Worm (Caenorhabditis elegans) whole organism, young adult: ENCODE measurements around the gene atgp-2.
A peak's percentile ranks its signal among the peaks of the same experiment; 100 is the strongest.

Experiments used
- B0035.1 ChIP-seq: sonication (generic microtip); optimal IDR thresholded peaks from 2 replicates; lab custom pipeline; 2016; ENCODE audit warnings: missing genetic modification characterization, mild to moderate bottlenecking, missing compliant biosample characterization, missing genotype, missing genetic modification reagents
- B0336.3 ChIP-seq: fragments of 200-800 bp; sonication (Bioruptor generic); IDR thresholded peaks from 2 replicates; pipeline ENCODE4 v1.3.6; 2022; ENCODE audit warnings: missing genetic modification characterization, missing compliant biosample characterization
- C06A6.2 ChIP-seq: fragments of 200-800 bp; sonication (Bioruptor generic); conservative IDR thresholded peaks from 2 replicates; pipeline ENCODE4 v1.3.6; 2022; ENCODE audit warnings: missing genetic modification characterization, missing compliant biosample characterization
- F10E7.11 ChIP-seq: sonication (generic microtip); optimal IDR thresholded peaks from 2 replicates; lab custom pipeline; 2017; ENCODE audit warnings: mild to moderate bottlenecking, missing genetic modification characterization, moderate library complexity, missing compliant biosample characterization
- F23B12.7 ChIP-seq: sonication (generic microtip); optimal IDR thresholded peaks from 2 replicates; lab custom pipeline; 2017; ENCODE audit warnings: missing genetic modification characterization, mild to moderate bottlenecking, missing compliant biosample characterization, antibody characterized with exemption, moderate library complexity; ENCODE audit not compliant: insufficient read depth
- F49E8.2 ChIP-seq: sonication (generic microtip); optimal IDR thresholded peaks from 3 replicates; lab custom pipeline; 2017; ENCODE audit warnings: missing genetic modification characterization, mild to moderate bottlenecking, missing compliant biosample characterization, antibody characterized with exemption, moderate library complexity; ENCODE audit not compliant: insufficient read depth
- F57A8.1 ChIP-seq: fragments of 200-800 bp; sonication (Bioruptor generic); optimal IDR thresholded peaks from 2 replicates; lab custom pipeline; 2018; ENCODE audit warnings: mild to moderate bottlenecking, missing genetic modification characterization, moderate library complexity, missing compliant biosample characterization
- K11D2.4 ChIP-seq: fragments of 200-800 bp; sonication (Bioruptor generic); IDR thresholded peaks from 2 replicates; pipeline ENCODE4 v1.3.6; 2022; ENCODE audit warnings: missing genetic modification reagents, missing genetic modification characterization, missing compliant biosample characterization
- K12H6.12 ChIP-seq: fragments of 200-800 bp; sonication (Bioruptor generic); optimal IDR thresholded peaks from 2 replicates; lab custom pipeline; 2018; ENCODE audit warnings: mild to moderate bottlenecking, missing genetic modification characterization, missing compliant biosample characterization
- T26A5.8 ChIP-seq: sonication (generic microtip); optimal IDR thresholded peaks from 2 replicates; lab custom pipeline; 2016; ENCODE audit warnings: missing genetic modification characterization, missing compliant biosample characterization
- Y67H2A.10 ChIP-seq: fragments of 200-800 bp; sonication (Bioruptor generic); conservative IDR thresholded peaks from 2 replicates; pipeline ENCODE4 v1.3.6; 2022; ENCODE audit warnings: missing genetic modification reagents, missing genetic modification characterization, missing compliant biosample characterization
- ZK185.1 ChIP-seq: sonication (generic microtip); optimal IDR thresholded peaks from 2 replicates; lab custom pipeline; 2016; ENCODE audit warnings: mild to moderate bottlenecking, missing genetic modification characterization, missing compliant biosample characterization; ENCODE audit not compliant: poor library complexity, severe bottlenecking
- ama-1 ChIP-seq, 3 experiments: fragments of 150-350 bp in 1 of 3; sonication (generic microtip) in 2 of 3; optimal IDR thresholded peaks; 2 replicates each; lab custom pipeline; 2014 to 2018; ENCODE audit warnings: missing biosample characterization in 2 of 3, missing genetic modification characterization in 2 of 3, missing genetic modification reagents in 2 of 3
- atf-7 ChIP-seq: sonication (generic microtip); optimal IDR thresholded peaks from 2 replicates; lab custom pipeline; 2017; ENCODE audit warnings: mild to moderate bottlenecking, missing genetic modification characterization, missing compliant biosample characterization
- attf-5 ChIP-seq: fragments of 200-800 bp; sonication (Bioruptor generic); optimal IDR thresholded peaks from 2 replicates; lab custom pipeline; 2018; ENCODE audit warnings: mild to moderate bottlenecking, missing genetic modification characterization, missing compliant biosample characterization
- cebp-1 ChIP-seq, 2 experiments: fragments of 200-800 bp in 1 of 2; sonication (Bioruptor generic) in 1 of 2; sonication (generic microtip) in 1 of 2; IDR thresholded peaks in 1 of 2; optimal IDR thresholded peaks in 1 of 2; 2 replicates each; pipeline versions ENCODE4 v1.3.6 to Lab custom; 2017 to 2022; ENCODE audit warnings: missing compliant biosample characterization in 2 of 2, missing genetic modification characterization in 2 of 2, mild to moderate bottlenecking in 1 of 2, missing genetic modification reagents in 1 of 2, moderate library complexity in 1 of 2
- ceh-100 ChIP-seq: fragments of 200-800 bp; sonication (Bioruptor generic); IDR thresholded peaks from 2 replicates; pipeline ENCODE4 v1.3.6; 2022; ENCODE audit warnings: missing genetic modification reagents, missing genetic modification characterization, missing compliant biosample characterization
- chd-7 ChIP-seq: sonication (generic microtip); optimal IDR thresholded peaks from 2 replicates; lab custom pipeline; 2016; ENCODE audit warnings: mild to moderate bottlenecking, missing genetic modification characterization, moderate library complexity, missing compliant biosample characterization
- hmg-1.2 ChIP-seq: fragments of 200-800 bp; sonication (Bioruptor generic); IDR thresholded peaks from 2 replicates; pipeline ENCODE4 v1.3.6; 2022; ENCODE audit warnings: missing genetic modification reagents, missing genetic modification characterization, missing compliant biosample characterization
- hrde-1 ChIP-seq: sonication (generic microtip); optimal IDR thresholded peaks from 2 replicates; lab custom pipeline; 2016; ENCODE audit warnings: missing genetic modification characterization, mild to moderate bottlenecking, missing compliant biosample characterization, moderate library complexity, missing genotype, missing genetic modification reagents, borderline replicate concordance
- hsf-1 ChIP-seq: fragments of 200-800 bp; sonication (Bioruptor generic); IDR thresholded peaks from 2 replicates; pipeline ENCODE4 v1.3.6; 2022; ENCODE audit warnings: missing genetic modification reagents, missing genetic modification characterization, missing compliant biosample characterization
- let-526 ChIP-seq: fragments of 200-800 bp; sonication (Bioruptor generic); IDR thresholded peaks from 2 replicates; pipeline ENCODE4 v1.3.6; 2022; ENCODE audit warnings: missing genetic modification reagents, missing genetic modification characterization, missing compliant biosample characterization
- let-607 ChIP-seq, 2 experiments: fragments of 200-800 bp in 1 of 2; sonication (Bioruptor generic) in 1 of 2; sonication (generic microtip) in 1 of 2; optimal IDR thresholded peaks; 2 replicates each; lab custom pipeline; 2016 to 2018; ENCODE audit warnings: mild to moderate bottlenecking in 2 of 2, missing compliant biosample characterization in 2 of 2, missing genetic modification characterization in 2 of 2, moderate library complexity in 2 of 2, missing genotype in 1 of 2
- lin-54 ChIP-seq: fragments of 200-800 bp; sonication (Bioruptor generic); optimal IDR thresholded peaks from 2 replicates; lab custom pipeline; 2018; ENCODE audit warnings: mild to moderate bottlenecking, missing genetic modification characterization, missing compliant biosample characterization
- lsl-1 ChIP-seq: fragments of 200-800 bp; sonication (Bioruptor generic); optimal IDR thresholded peaks from 2 replicates; lab custom pipeline; 2018; ENCODE audit warnings: mild to moderate bottlenecking, missing genetic modification characterization, moderate library complexity, missing compliant biosample characterization
- madf-10 ChIP-seq: sonication (generic microtip); optimal IDR thresholded peaks from 2 replicates; lab custom pipeline; 2016; ENCODE audit warnings: mild to moderate bottlenecking, missing genetic modification characterization, missing compliant biosample characterization
- madf-6 ChIP-seq: fragments of 200-800 bp; sonication (Bioruptor generic); IDR thresholded peaks from 2 replicates; pipeline ENCODE4 v1.3.6; 2022; ENCODE audit warnings: missing genetic modification reagents, missing genetic modification characterization, missing compliant biosample characterization
- madf-8 ChIP-seq: fragments of 200-800 bp; sonication (Bioruptor generic); conservative IDR thresholded peaks from 2 replicates; pipeline ENCODE4 v1.3.6; 2022; ENCODE audit warnings: missing genetic modification reagents, missing genetic modification characterization, missing compliant biosample characterization
- nfyb-1 ChIP-seq: fragments of 200-800 bp; sonication (Bioruptor generic); IDR thresholded peaks from 2 replicates; pipeline ENCODE4 v1.3.6; 2022; ENCODE audit warnings: missing genetic modification reagents, missing genetic modification characterization, missing compliant biosample characterization
- nhr-27 ChIP-seq: fragments of 200-800 bp; sonication (Bioruptor generic); optimal IDR thresholded peaks from 2 replicates; lab custom pipeline; 2018; ENCODE audit warnings: mild to moderate bottlenecking, missing genetic modification characterization, moderate library complexity, missing compliant biosample characterization
- nhr-80 ChIP-seq: sonication (generic microtip); optimal IDR thresholded peaks from 2 replicates; lab custom pipeline; 2016; ENCODE audit warnings: missing genetic modification characterization, missing compliant biosample characterization
- rpc-1 ChIP-seq, 2 experiments: fragments of 150-350 bp in 1 of 2; sonication (generic microtip) in 1 of 2; optimal IDR thresholded peaks; 2 replicates each; lab custom pipeline; 2014 to 2018; ENCODE audit warnings: missing biosample characterization in 1 of 2, missing genetic modification characterization in 1 of 2, missing genetic modification reagents in 1 of 2, missing genotype in 1 of 2
- snpc-4 ChIP-seq, 5 experiments: fragments of 150-350 bp in 1 of 5; sonication (generic microtip) in 4 of 5; optimal IDR thresholded peaks; 2 replicates each; lab custom pipeline; 2014 to 2018; ENCODE audit warnings: missing genetic modification characterization in 5 of 5, missing biosample characterization in 3 of 5, antibody characterized with exemption in 2 of 5, mild to moderate bottlenecking in 2 of 5, missing compliant biosample characterization in 2 of 5, missing genotype in 2 of 5, moderate library complexity in 2 of 5, missing genetic modification reagents in 1 of 5
- somi-1 ChIP-seq: fragments of 200-800 bp; sonication (Bioruptor generic); optimal IDR thresholded peaks from 2 replicates; lab custom pipeline; 2018; ENCODE audit warnings: mild to moderate bottlenecking, missing genetic modification characterization, missing compliant biosample characterization
- tbp1 ChIP-seq: fragments of 200-800 bp; sonication (Bioruptor generic); optimal IDR thresholded peaks from 2 replicates; lab custom pipeline; 2018; ENCODE audit warnings: mild to moderate bottlenecking, missing genetic modification characterization, missing compliant biosample characterization
- tlf-1 ChIP-seq: fragments of 200-800 bp; sonication (Bioruptor generic); optimal IDR thresholded peaks from 2 replicates; lab custom pipeline; 2018; ENCODE audit warnings: mild to moderate bottlenecking, missing genetic modification characterization, missing compliant biosample characterization
- zim-3 ChIP-seq: sonication (generic microtip); optimal IDR thresholded peaks from 2 replicates; lab custom pipeline; 2017; ENCODE audit warnings: mild to moderate bottlenecking, missing genetic modification characterization, moderate library complexity, missing compliant biosample characterization
- ztf-26 ChIP-seq: sonication (generic microtip); optimal IDR thresholded peaks from 2 replicates; lab custom pipeline; 2017; ENCODE audit warnings: missing genetic modification characterization, missing compliant biosample characterization
- ztf-3 ChIP-seq: fragments of 200-800 bp; sonication (Bioruptor generic); optimal IDR thresholded peaks from 2 replicates; lab custom pipeline; 2018; ENCODE audit warnings: mild to moderate bottlenecking, missing genetic modification characterization, missing compliant biosample characterization
- ztf-6 ChIP-seq: fragments of 200-800 bp; sonication (Bioruptor generic); IDR thresholded peaks from 2 replicates; pipeline ENCODE4 v1.3.6; 2022; ENCODE audit warnings: missing genetic modification reagents, missing genetic modification characterization, missing compliant biosample characterization

The atgp-2 gene

ce11 chrII:14598367-14598766 is 45.5 kb downstream of the atgp-2 start:
- TF ChIP-seq C06A6.2 = no peak
- TF ChIP-seq Y67H2A.10 (GFP tag; lab: Robert Waterston, UW) = no peak
- TF ChIP-seq nhr-80 (tag; lab: Kevin White, UChicago) = peak; percentile 36
- peak; percentile 16; the same call in 1 of the 2 replicates for TF ChIP-seq hmg-1.2 (GFP tag; lab: Robert Waterston, UW)
- TF ChIP-seq ztf-6 = no peak
- TF ChIP-seq ceh-100 = no peak
- TF ChIP-seq cebp-1 (GFP tag; IDR thresholded peaks at IDR 0.05; lab: Robert Waterston, UW) = no peak
- TF ChIP-seq cebp-1 (tag; optimal IDR thresholded peaks at IDR 0.05; lab: Kevin White, UChicago) = peak; percentile 63
- peak; percentile 30 for TF ChIP-seq K12H6.12 (tag; lab: Kevin White, UChicago)
- TF ChIP-seq ama-1 (optimal IDR thresholded peaks at IDR 0.05; lab: Kevin White, UChicago) = no peak
- no peak for TF ChIP-seq ama-1 (GFP tag; optimal IDR thresholded peaks at IDR 0.05; lab: Kevin White, UChicago)
- TF ChIP-seq chd-7 (tag; lab: Kevin White, UChicago) = peak; percentile 46
- TF ChIP-seq ZK185.1 = peak; percentile 28
- peak in 1 of 2 experiments; percentile 36 for TF ChIP-seq let-607 (tag; optimal IDR thresholded peaks at IDR 0.05; lab: Kevin White, UChicago)
- TF ChIP-seq K11D2.4 (GFP tag; lab: Robert Waterston, UW) = peak; percentile 54; the same call in 1 of the 2 replicates
- TF ChIP-seq tbp1 (GFP tag; lab: Kevin White, UChicago) = peak; percentile 52
- TF ChIP-seq attf-5 (GFP tag; lab: Kevin White, UChicago) = peak; percentile 4
- peak; percentile 29 for TF ChIP-seq tlf-1
- peak; percentile 66 for TF ChIP-seq atf-7 (tag; lab: Kevin White, UChicago)
- peak; percentile 40 for TF ChIP-seq lin-54
- TF ChIP-seq ztf-26 = peak; percentile 1
- no peak for TF ChIP-seq lsl-1
- TF ChIP-seq F23B12.7 (tag; lab: Kevin White, UChicago) = peak; percentile 6
- TF ChIP-seq somi-1 (GFP tag; lab: Kevin White, UChicago) = peak; percentile 28
- peak; percentile 54; the same call in 1 of the 2 replicates for TF ChIP-seq nfyb-1
- peak; percentile 31; the same call in 1 of the 2 replicates for TF ChIP-seq let-526 (GFP tag; lab: Robert Waterston, UW)
- no peak for TF ChIP-seq F57A8.1 (GFP tag; lab: Kevin White, UChicago)
- TF ChIP-seq B0336.3 (GFP tag; lab: Robert Waterston, UW) = peak; percentile 84
- TF ChIP-seq snpc-4 (GFP tag; optimal IDR thresholded peaks at IDR 0.05; lab: Kevin White, UChicago) = no peak
- peak in 1 of 4 experiments; percentile 17 for TF ChIP-seq snpc-4 (tag; optimal IDR thresholded peaks at IDR 0.05; lab: Kevin White, UChicago)
- peak; percentile 83 for TF ChIP-seq hsf-1
- TF ChIP-seq ztf-3 (GFP tag; lab: Kevin White, UChicago) = no peak
- no peak for TF ChIP-seq F49E8.2 (tag; lab: Kevin White, UChicago)
- no peak for TF ChIP-seq rpc-1 (optimal IDR thresholded peaks at IDR 0.05; lab: Kevin White, UChicago)
- TF ChIP-seq rpc-1 (tag; optimal IDR thresholded peaks at IDR 0.05; lab: Kevin White, UChicago) = no peak
- no peak for TF ChIP-seq zim-3 (tag; lab: Kevin White, UChicago)

ce11 chrII:14597788-14598187 is 46.1 kb downstream of the atgp-2 start:
- TF ChIP-seq ztf-6 (no peak), madf-6 (0 out of 2 replicates have a peak, but pooled peaks have one; percentile 17)
- TF ChIP-seq, all 124 proteins: peak for 1

ce11 chrII:14593281-14593680 is 50.6 kb downstream of the atgp-2 start, which contains the start of gene catp-4:
Gene catp-4, plus strand, starts transcription at chrII:14593581.
- TF ChIP-seq Y67H2A.10 (GFP tag; lab: Robert Waterston, UW) (no peak), hrde-1 (no peak), F10E7.11 (no peak), T26A5.8 (tag; lab: Kevin White, UChicago) (no peak), ztf-26 (no peak), madf-10 (no peak), tbp1 (GFP tag; lab: Kevin White, UChicago) (no peak), B0035.1 (tag; lab: Kevin White, UChicago) (no peak), nhr-27 (tag; lab: Kevin White, UChicago) (no peak), madf-8 (GFP tag; lab: Robert Waterston, UW) (no peak)
